Worm (Caenorhabditis elegans) whole organism, L3 larva: ENCODE data around the gene bath-29.

Source experiments
- ceh-28 ChIP-seq: fragments of 150-350 bp; optimal IDR thresholded peaks from 2 replicates; lab custom pipeline; 2014; ENCODE audit warnings: missing biosample characterization, missing genetic modification reagents, missing genetic modification characterization
- daf-12 ChIP-seq: fragments of 150-350 bp; optimal IDR thresholded peaks from 2 replicates; lab custom pipeline; 2014; ENCODE audit warnings: missing biosample characterization, missing genetic modification reagents, missing genetic modification characterization
- lin-15B ChIP-seq: fragments of 150-350 bp; optimal IDR thresholded peaks from 2 replicates; lab custom pipeline; 2014; ENCODE audit warnings: missing biosample characterization, missing genetic modification characterization
- mdl-1 ChIP-seq: fragments of 150-350 bp; optimal IDR thresholded peaks from 2 replicates; lab custom pipeline; 2014; ENCODE audit warnings: missing biosample characterization, missing genetic modification characterization
- nhr-77 ChIP-seq: fragments of 150-350 bp; optimal IDR thresholded peaks from 2 replicates; lab custom pipeline; 2014; ENCODE audit warnings: missing biosample characterization, missing genetic modification characterization
- skn-1 ChIP-seq: fragments of 150-350 bp; optimal IDR thresholded peaks from 2 replicates; lab custom pipeline; 2014; ENCODE audit warnings: missing biosample characterization, missing genetic modification characterization
- snpc-4 ChIP-seq: fragments of 150-350 bp; optimal IDR thresholded peaks from 2 replicates; lab custom pipeline; 2014; ENCODE audit warnings: missing biosample characterization, missing genetic modification characterization
- zag-1 ChIP-seq: fragments of 150-350 bp; optimal IDR thresholded peaks from 2 replicates; lab custom pipeline; 2014; ENCODE audit warnings: missing biosample characterization, missing genetic modification characterization

The bath-29 gene

ce11 chrII:3403535-3403934, 55.2 kb downstream of the bath-29 start, which contains the start of gene nep-8:
nep-8 (plus strand) TSS chrII:3403835.
- TF ChIP-seq lin-15B (tag; lab: Kevin White, UChicago) (no peak), nhr-77 (tag; lab: Kevin White, UChicago) (no peak), zag-1 (tag; lab: Kevin White, UChicago) (no peak), snpc-4 (tag; lab: Kevin White, UChicago) (no peak), ceh-28 (tag; lab: Kevin White, UChicago) (no peak), mdl-1 (tag; lab: Kevin White, UChicago) (no peak), daf-12 (no peak), skn-1 (tag; lab: Kevin White, UChicago) (no peak)
